Fruit fly (Drosophila melanogaster) whole organism, embryonic: ENCODE data around the gene SmydA-2.

Experiments
- Blimp-1 ChIP-seq: fragments of 200-800 bp; sonication (Bioruptor generic); optimal IDR thresholded peaks from 3 replicates; lab custom pipeline; 2018; ENCODE audit warnings: missing biosample characterization, missing genetic modification characterization, mild to moderate bottlenecking, moderate library complexity, missing genetic modification reagents
- CG10209 ChIP-seq: fragments of 200-800 bp; sonication (Bioruptor generic); optimal IDR thresholded peaks from 3 replicates; lab custom pipeline; 2017; ENCODE audit warnings: missing biosample characterization, mild to moderate bottlenecking, missing genetic modification characterization, missing genetic modification reagents
- CG10959 ChIP-seq: fragments of 200-800 bp; sonication (Bioruptor generic); IDR thresholded peaks from 2 replicates; pipeline ENCODE4 v1.3.6; 2022; ENCODE audit warnings: missing biosample characterization, missing genetic modification characterization
- CG11504 ChIP-seq: fragments of 200-800 bp; sonication (Bioruptor generic); optimal IDR thresholded peaks from 3 replicates; lab custom pipeline; 2019; ENCODE audit warnings: missing biosample characterization, mild to moderate bottlenecking, missing genetic modification characterization, moderate library complexity
- CG11696 ChIP-seq: fragments of 200-800 bp; sonication (Bioruptor generic); IDR thresholded peaks from 2 replicates; pipeline ENCODE4 v1.3.6; 2022; ENCODE audit warnings: missing biosample characterization, missing genetic modification characterization
- CG12155 ChIP-seq: fragments of 200-800 bp; sonication (Bioruptor generic); optimal IDR thresholded peaks from 3 replicates; lab custom pipeline; 2016; ENCODE audit warnings: missing biosample characterization, missing genetic modification characterization
- CG12659 ChIP-seq: fragments of 200-800 bp; sonication (Bioruptor generic); optimal IDR thresholded peaks from 3 replicates; lab custom pipeline; 2017; ENCODE audit warnings: mild to moderate bottlenecking, missing biosample characterization, missing genetic modification reagents, missing genetic modification characterization
- CG14014 ChIP-seq: fragments of 200-800 bp; sonication (Bioruptor generic); IDR thresholded peaks from 2 replicates; pipeline ENCODE4 v1.3.6; 2022; ENCODE audit warnings: missing biosample characterization, missing genetic modification characterization
- CG14710 ChIP-seq: fragments of 200-800 bp; sonication (Bioruptor generic); optimal IDR thresholded peaks from 3 replicates; lab custom pipeline; 2019; ENCODE audit warnings: missing biosample characterization, mild to moderate bottlenecking, missing genetic modification characterization, moderate library complexity
- CG16813 ChIP-seq: fragments of 200-800 bp; sonication (Bioruptor generic); IDR thresholded peaks from 3 replicates; pipeline ENCODE4 v1.3.6; 2022; ENCODE audit warnings: missing biosample characterization, missing genetic modification characterization; ENCODE audit not compliant: partially characterized antibody
- CG16863 ChIP-seq: fragments of 200-800 bp; sonication (Bioruptor generic); optimal IDR thresholded peaks from 3 replicates; lab custom pipeline; 2016; ENCODE audit warnings: missing biosample characterization, missing genetic modification characterization
- CG18262 ChIP-seq: fragments of 200-800 bp; optimal IDR thresholded peaks from 3 replicates; lab custom pipeline; 2019; ENCODE audit warnings: missing biosample characterization, mild to moderate bottlenecking, missing genetic modification characterization, moderate library complexity
- CG18599 ChIP-seq: fragments of 200-800 bp; sonication (Bioruptor generic); optimal IDR thresholded peaks from 3 replicates; lab custom pipeline; 2017; ENCODE audit warnings: missing biosample characterization, missing genetic modification characterization, mild to moderate bottlenecking, moderate library complexity, missing genetic modification reagents
- CG2116 ChIP-seq: fragments of 200-800 bp; sonication (Bioruptor generic); optimal IDR thresholded peaks from 3 replicates; lab custom pipeline; 2018; ENCODE audit warnings: missing biosample characterization, mild to moderate bottlenecking, missing genetic modification characterization
- CG4854 ChIP-seq: fragments of 200-800 bp; sonication (Bioruptor generic); optimal IDR thresholded peaks from 2 replicates; lab custom pipeline; 2016; ENCODE audit warnings: missing biosample characterization, missing genetic modification characterization, inconsistent platforms
- CG5180 ChIP-seq: fragments of 200-800 bp; sonication (Bioruptor generic); optimal IDR thresholded peaks from 3 replicates; lab custom pipeline; 2017; ENCODE audit warnings: missing biosample characterization, missing genetic modification characterization, mild to moderate bottlenecking, moderate library complexity, missing genetic modification reagents
- CG7556 ChIP-seq: fragments of 200-800 bp; sonication (Bioruptor generic); optimal IDR thresholded peaks from 2 replicates; lab custom pipeline; 2017; ENCODE audit warnings: missing biosample characterization, mild to moderate bottlenecking, missing genetic modification characterization
- CG7839 ChIP-seq: fragments of 200-800 bp; sonication (Bioruptor generic); optimal IDR thresholded peaks from 3 replicates; lab custom pipeline; 2018; ENCODE audit warnings: missing biosample characterization, mild to moderate bottlenecking, missing genetic modification characterization, moderate library complexity
- CG9932 ChIP-seq: fragments of 200-800 bp; sonication (Bioruptor generic); IDR thresholded peaks from 2 replicates; pipeline ENCODE4 v1.3.6; 2022; ENCODE audit warnings: missing biosample characterization, missing genetic modification characterization
- CoRest ChIP-seq: fragments of 200-800 bp; sonication (Bioruptor generic); optimal IDR thresholded peaks from 3 replicates; lab custom pipeline; 2018; ENCODE audit warnings: missing biosample characterization, mild to moderate bottlenecking, missing genetic modification characterization, moderate library complexity
- CrebB ChIP-seq: fragments of 200-800 bp; sonication (Bioruptor generic); optimal IDR thresholded peaks from 3 replicates; lab custom pipeline; 2018; ENCODE audit warnings: missing biosample characterization, mild to moderate bottlenecking, missing genetic modification characterization
- Dll ChIP-seq: fragments of 200-800 bp; sonication (Bioruptor generic); IDR thresholded peaks from 4 replicates; pipeline ENCODE4 v1.3.6; 2022; ENCODE audit warnings: missing biosample characterization, missing genetic modification characterization; ENCODE audit not compliant: partially characterized antibody
- Elba2 ChIP-seq: fragments of 200-800 bp; sonication (Bioruptor generic); optimal IDR thresholded peaks from 3 replicates; lab custom pipeline; 2016; ENCODE audit warnings: missing biosample characterization, missing genetic modification characterization
- Ets65A ChIP-seq: fragments of 200-800 bp; sonication (Bioruptor generic); peaks from one replicate; lab custom pipeline; 2016; ENCODE audit warnings: missing biosample characterization, missing genetic modification characterization
- Fer1 ChIP-seq: fragments of 200-800 bp; sonication (Bioruptor generic); optimal IDR thresholded peaks from 2 replicates; lab custom pipeline; 2017; ENCODE audit warnings: missing biosample characterization, mild to moderate bottlenecking, missing genetic modification characterization
- Hey ChIP-seq: fragments of 200-800 bp; sonication (Bioruptor generic); optimal IDR thresholded peaks from 3 replicates; lab custom pipeline; 2018; ENCODE audit warnings: missing biosample characterization, mild to moderate bottlenecking, missing genetic modification characterization
- Oaz ChIP-seq: fragments of 200-800 bp; sonication (Bioruptor generic); IDR thresholded peaks from 2 replicates; pipeline ENCODE4 v1.3.6; 2022; ENCODE audit warnings: missing biosample characterization, missing genetic modification characterization
- PHDP ChIP-seq: fragments of 200-800 bp; sonication (Bioruptor generic); optimal IDR thresholded peaks from 3 replicates; lab custom pipeline; 2018; ENCODE audit warnings: missing biosample characterization, mild to moderate bottlenecking, missing genetic modification characterization, moderate library complexity
- Ssrp ChIP-seq: fragments of 200-800 bp; sonication (Bioruptor generic); optimal IDR thresholded peaks from 2 replicates; lab custom pipeline; 2018; ENCODE audit warnings: missing biosample characterization, mild to moderate bottlenecking, missing genetic modification characterization, moderate library complexity
- Vsx1 ChIP-seq: fragments of 200-800 bp; sonication (Bioruptor generic); optimal IDR thresholded peaks from 2 replicates; lab custom pipeline; 2017; ENCODE audit warnings: missing biosample characterization, mild to moderate bottlenecking, missing genetic modification characterization, missing genetic modification reagents
- ap ChIP-seq: fragments of 200-800 bp; sonication (Bioruptor generic); IDR thresholded peaks from 2 replicates; pipeline ENCODE4 v1.3.6; 2022; ENCODE audit warnings: missing biosample characterization, missing genetic modification characterization
- ato ChIP-seq: fragments of 200-800 bp; sonication (Bioruptor generic); IDR thresholded peaks from 2 replicates; pipeline ENCODE4 v1.3.6; 2022; ENCODE audit warnings: missing biosample characterization, missing genetic modification characterization; ENCODE audit not compliant: partially characterized antibody
- br ChIP-seq: fragments of >200 bp; optimal IDR thresholded peaks from 2 replicates; lab custom pipeline; 2017
- btn ChIP-seq: fragments of 200-800 bp; sonication (Bioruptor generic); optimal IDR thresholded peaks from 2 replicates; lab custom pipeline; 2016; ENCODE audit warnings: missing biosample characterization, missing genetic modification characterization
- cato ChIP-seq: fragments of 200-800 bp; sonication (Bioruptor generic); optimal IDR thresholded peaks from 2 replicates; lab custom pipeline; 2016; ENCODE audit warnings: missing biosample characterization, missing genetic modification characterization, borderline replicate concordance
- chn ChIP-seq: fragments of 200-800 bp; sonication (Bioruptor generic); optimal IDR thresholded peaks from 2 replicates; lab custom pipeline; 2016; ENCODE audit warnings: missing biosample characterization, missing genetic modification characterization
- crc ChIP-seq: fragments of 200-800 bp; sonication (Bioruptor generic); optimal IDR thresholded peaks from 2 replicates; lab custom pipeline; 2016; ENCODE audit warnings: missing biosample characterization, missing genetic modification characterization
- dati ChIP-seq: fragments of 200-800 bp; sonication (Bioruptor generic); IDR thresholded peaks from 2 replicates; pipeline ENCODE4 v1.3.6; 2022; ENCODE audit warnings: missing biosample characterization, missing genetic modification characterization
- fu2 ChIP-seq: fragments of 200-800 bp; sonication (Bioruptor generic); optimal IDR thresholded peaks from 2 replicates; lab custom pipeline; 2016; ENCODE audit warnings: missing biosample characterization, missing genetic modification characterization
- gsb ChIP-seq: fragments of 200-800 bp; sonication (Bioruptor generic); IDR thresholded peaks from 2 replicates; pipeline ENCODE4 v1.3.6; 2022; ENCODE audit warnings: missing biosample characterization, missing genetic modification characterization
- kah ChIP-seq: fragments of 200-800 bp; sonication (Bioruptor generic); optimal IDR thresholded peaks from 2 replicates; lab custom pipeline; 2018; ENCODE audit warnings: missing biosample characterization, mild to moderate bottlenecking, missing genetic modification characterization
- nau ChIP-seq: fragments of 200-800 bp; sonication (Bioruptor generic); optimal IDR thresholded peaks from 3 replicates; lab custom pipeline; 2017; ENCODE audit warnings: missing biosample characterization, mild to moderate bottlenecking, missing genetic modification characterization, missing genetic modification reagents
- odd ChIP-seq: fragments of 200-800 bp; sonication (Bioruptor generic); optimal IDR thresholded peaks from 2 replicates; lab custom pipeline; 2017; ENCODE audit warnings: missing biosample characterization, mild to moderate bottlenecking, missing genetic modification characterization
- pan ChIP-seq, 4 experiments: fragments of >200 bp in 3 of 4; fragments of 200-800 bp in 1 of 4; sonication (Bioruptor generic) in 1 of 4; optimal IDR thresholded peaks in 3 of 4; IDR thresholded peaks in 1 of 4; 2 replicates each; pipeline versions ENCODE4 v1.3.6 to Lab custom; 2017 to 2022; ENCODE audit warnings: missing biosample characterization in 2 of 4, missing genetic modification characterization in 2 of 4, mixed read lengths in 1 of 4
- ro ChIP-seq: fragments of 200-800 bp; sonication (Bioruptor generic); IDR thresholded peaks from 2 replicates; pipeline ENCODE4 v1.3.6; 2022; ENCODE audit warnings: missing biosample characterization, missing genetic modification characterization
- seq ChIP-seq: fragments of 200-800 bp; sonication (Bioruptor generic); IDR thresholded peaks from 2 replicates; pipeline ENCODE4 v1.3.6; 2022; ENCODE audit warnings: missing biosample characterization, missing genetic modification characterization
- sr ChIP-seq: fragments of 200-800 bp; sonication (Bioruptor generic); IDR thresholded peaks from 3 replicates; pipeline ENCODE4 v1.3.6; 2022; ENCODE audit warnings: missing biosample characterization, missing genetic modification characterization
- stwl ChIP-seq: fragments of 200-800 bp; sonication (Bioruptor generic); optimal IDR thresholded peaks from 3 replicates; lab custom pipeline; 2018; ENCODE audit warnings: missing biosample characterization, mild to moderate bottlenecking, missing genetic modification characterization, moderate library complexity
- usp ChIP-seq: fragments of >200 bp; optimal IDR thresholded peaks from 2 replicates; lab custom pipeline; 2017; ENCODE audit warnings: missing biosample characterization, missing genetic modification characterization

The SmydA-2 gene

DNA sequence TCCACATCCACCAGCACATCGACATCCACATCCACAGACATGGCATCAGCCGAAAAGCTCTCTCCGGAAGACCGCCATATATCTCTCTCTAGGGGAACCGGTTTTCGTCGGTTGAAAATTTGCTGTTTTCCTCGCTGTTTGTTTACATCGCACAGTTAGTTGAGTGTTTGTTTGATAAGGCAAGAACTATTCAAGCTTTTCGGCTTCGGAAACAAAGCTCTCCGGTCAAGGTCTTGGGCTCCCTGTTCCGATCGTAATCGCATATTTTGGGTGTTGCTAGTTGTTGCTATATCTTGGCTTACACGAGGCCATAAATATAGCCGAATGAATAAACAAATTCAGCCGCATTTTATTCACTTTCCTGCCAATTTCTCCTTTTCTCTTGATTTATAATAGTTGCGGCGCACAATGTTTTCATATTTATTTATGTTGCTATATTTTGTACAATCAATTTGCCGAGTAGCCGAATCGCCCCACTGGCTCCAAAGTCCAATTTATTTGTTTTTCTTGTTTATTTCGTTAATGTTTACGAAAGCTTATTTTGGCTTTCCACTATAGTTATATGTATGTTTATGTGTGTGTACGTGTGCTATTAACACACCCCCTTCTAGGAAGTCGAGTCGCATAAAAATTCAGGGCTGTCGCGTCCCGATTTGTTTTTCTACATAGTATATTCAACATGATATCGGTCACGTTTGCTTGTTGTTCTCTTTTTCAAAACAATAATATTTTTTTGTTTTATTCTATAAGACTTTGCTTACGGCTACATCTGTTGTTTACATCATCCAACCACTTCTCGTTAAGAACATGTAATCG is 6.1 kb downstream of the SmydA-2 start (continued):
- TF ChIP-seq Dll (GFP tag; lab: Robert Waterston, UW) (0 out of 4 replicates have a peak, but pooled peaks have one; percentile 7), CG12155 (no peak), chn (no peak), ap (no peak), CoRest (tag; lab: Kevin White, UChicago) (no peak), CG11696 (GFP tag; lab: Robert Waterston, UW) (no peak), CG11504 (peak; percentile 25), sr (GFP tag; lab: Robert Waterston, UW) (no peak), CG14014 (GFP tag; lab: Robert Waterston, UW) (no peak), CrebB (tag; lab: Kevin White, UChicago) (peak; percentile 9), Fer1 (GFP tag; lab: Kevin White, UChicago) (peak; percentile 65), Ssrp (no peak), CG4854 (GFP tag; lab: Kevin White, UChicago) (no peak), fu2 (no peak), CG12659 (peak; percentile 35), ato (GFP tag; lab: Robert Waterston, UW) (no peak), CG7839 (tag; lab: Kevin White, UChicago) (peak; percentile 36), Ets65A (GFP tag; lab: Kevin White, UChicago) (no peak), CG2116 (GFP tag; lab: Kevin White, UChicago) (no peak), CG9932 (peak; percentile 33; the same call in 1 of the 2 replicates), ro (no peak), CG18599 (GFP tag; lab: Kevin White, UChicago) (peak; percentile 43), CG10959 (GFP tag; lab: Robert Waterston, UW) (no peak), cato (GFP tag; lab: Kevin White, UChicago) (no peak), btn (GFP tag; lab: Kevin White, UChicago) (no peak), CG16813 (GFP tag; lab: Robert Waterston, UW) (no peak), seq (no peak), CG5180 (GFP tag; lab: Kevin White, UChicago) (peak; percentile 62), pan (optimal IDR thresholded peaks at IDR 0.05; lab: Kevin White, UChicago) (no peak), pan (GFP tag; optimal IDR thresholded peaks at IDR 0.05 in 1 of 2, IDR thresholded peaks at IDR 0.05 in 1 of 2) (no peak), nau (no peak), usp (GFP tag; lab: Kevin White, UChicago) (no peak), CG10209 (GFP tag; lab: Kevin White, UChicago) (no peak), PHDP (peak; percentile 53), Blimp-1 (no peak), Vsx1 (GFP tag; lab: Kevin White, UChicago) (peak; percentile 51), dati (GFP tag; lab: Robert Waterston, UW) (no peak), br (lab: Kevin White, UChicago) (no peak), CG16863 (GFP tag; lab: Kevin White, UChicago) (no peak), Elba2 (no peak), gsb (GFP tag; lab: Robert Waterston, UW) (no peak), crc (GFP tag; lab: Kevin White, UChicago) (peak; percentile 0), odd (peak; percentile 64), stwl (tag; lab: Kevin White, UChicago) (no peak), Hey (tag; lab: Kevin White, UChicago) (peak; percentile 19), CG14710 (tag; lab: Kevin White, UChicago) (no peak), CG7556 (GFP tag; lab: Kevin White, UChicago) (peak; percentile 1), CG18262 (tag; lab: Kevin White, UChicago) (no peak), Oaz (GFP tag; lab: Robert Waterston, UW) (no peak), kah (GFP tag; lab: Kevin White, UChicago) (no peak)
